Fruit fly (Drosophila melanogaster) whole organism, embryonic: ENCODE results near the gene Tom70.

Experiments used
- Abd-B ChIP-seq: fragments of 200-800 bp; sonication (Bioruptor generic); optimal IDR thresholded peaks from 2 replicates; lab custom pipeline; 2018; ENCODE audit warnings: missing biosample characterization, mild to moderate bottlenecking, missing genetic modification characterization, moderate library complexity
- Asciz ChIP-seq: fragments of 200-800 bp; sonication (Bioruptor generic); optimal IDR thresholded peaks from 2 replicates; lab custom pipeline; 2017; ENCODE audit warnings: missing biosample characterization, mild to moderate bottlenecking, missing genetic modification characterization, missing genetic modification reagents
- CG10462 ChIP-seq: fragments of 200-800 bp; sonication (Bioruptor generic); optimal IDR thresholded peaks from 2 replicates; lab custom pipeline; 2016; ENCODE audit warnings: missing biosample characterization, missing genetic modification characterization
- CG10979 ChIP-seq: fragments of 200-800 bp; sonication (Bioruptor generic); optimal IDR thresholded peaks from 2 replicates; lab custom pipeline; 2018; ENCODE audit warnings: missing biosample characterization, mild to moderate bottlenecking, missing genetic modification characterization, moderate library complexity
- CG11456 ChIP-seq: fragments of 200-800 bp; sonication (Bioruptor generic); IDR thresholded peaks from 3 replicates; pipeline ENCODE4 v1.3.6; 2022; ENCODE audit warnings: missing biosample characterization, missing genetic modification characterization
- CG12391 ChIP-seq: fragments of 200-800 bp; sonication (Bioruptor generic); optimal IDR thresholded peaks from 3 replicates; lab custom pipeline; 2018; ENCODE audit warnings: missing biosample characterization, mild to moderate bottlenecking, missing genetic modification characterization, moderate library complexity
- CG12769 ChIP-seq: fragments of 200-800 bp; sonication (Bioruptor generic); optimal IDR thresholded peaks from 2 replicates; lab custom pipeline; 2019; ENCODE audit warnings: missing biosample characterization, mild to moderate bottlenecking, missing genetic modification characterization, moderate library complexity
- CG14860 ChIP-seq: fragments of 200-800 bp; sonication (Bioruptor generic); IDR thresholded peaks from 3 replicates; pipeline ENCODE4 v1.3.6; 2022; ENCODE audit warnings: missing biosample characterization, missing genetic modification characterization; ENCODE audit not compliant: partially characterized antibody
- CG1603 ChIP-seq: fragments of 200-800 bp; sonication (Bioruptor generic); optimal IDR thresholded peaks from 2 replicates; lab custom pipeline; 2019; ENCODE audit warnings: missing biosample characterization, mild to moderate bottlenecking, missing genetic modification characterization, moderate library complexity
- CG17802 ChIP-seq: fragments of 200-800 bp; sonication (Bioruptor generic); optimal IDR thresholded peaks from 2 replicates; lab custom pipeline; 2018; ENCODE audit warnings: missing biosample characterization, mild to moderate bottlenecking, missing genetic modification characterization, moderate library complexity
- CG2120 ChIP-seq: fragments of 200-800 bp; sonication (Bioruptor generic); optimal IDR thresholded peaks from 3 replicates; lab custom pipeline; 2016; ENCODE audit warnings: missing biosample characterization, missing genetic modification characterization
- CG30020 ChIP-seq: fragments of 200-800 bp; optimal IDR thresholded peaks from 2 replicates; lab custom pipeline; 2019; ENCODE audit warnings: missing biosample characterization, mild to moderate bottlenecking, missing genetic modification characterization, moderate library complexity
- CG32532 ChIP-seq: fragments of 200-800 bp; sonication (Bioruptor generic); IDR thresholded peaks from 2 replicates; pipeline ENCODE4 v1.3.6; 2022; ENCODE audit warnings: missing biosample characterization, missing genetic modification characterization
- CG34422 ChIP-seq: fragments of 200-800 bp; sonication (Bioruptor generic); IDR thresholded peaks from 3 replicates; pipeline ENCODE4 v1.3.6; 2022; ENCODE audit warnings: missing biosample characterization, missing genetic modification characterization
- CG3995 ChIP-seq: fragments of 200-800 bp; sonication (Bioruptor generic); optimal IDR thresholded peaks from 3 replicates; lab custom pipeline; 2016; ENCODE audit warnings: missing biosample characterization, missing genetic modification characterization
- CG4424 ChIP-seq: fragments of 200-800 bp; sonication (Bioruptor generic); optimal IDR thresholded peaks from 3 replicates; lab custom pipeline; 2016; ENCODE audit warnings: missing biosample characterization, missing genetic modification characterization
- CG5245 ChIP-seq: fragments of 200-800 bp; sonication (Bioruptor generic); optimal IDR thresholded peaks from 3 replicates; lab custom pipeline; 2016; ENCODE audit warnings: missing biosample characterization, missing genetic modification characterization
- CG8478 ChIP-seq: fragments of >200 bp; optimal IDR thresholded peaks from 2 replicates; lab custom pipeline; 2018
- CG9932 ChIP-seq: fragments of 200-800 bp; sonication (Bioruptor generic); IDR thresholded peaks from 2 replicates; pipeline ENCODE4 v1.3.6; 2022; ENCODE audit warnings: missing biosample characterization, missing genetic modification characterization
- CkIIα-i1 ChIP-seq: fragments of 200-800 bp; sonication (Bioruptor generic); IDR thresholded peaks from 2 replicates; pipeline ENCODE4 v1.3.6; 2022; ENCODE audit warnings: missing biosample characterization, missing genetic modification characterization
- Dip2 ChIP-seq: fragments of 200-800 bp; sonication (Bioruptor generic); IDR thresholded peaks from 2 replicates; pipeline ENCODE4 v1.3.6; 2022; ENCODE audit warnings: missing biosample characterization, missing genetic modification characterization
- Hey ChIP-seq: fragments of 200-800 bp; sonication (Bioruptor generic); optimal IDR thresholded peaks from 3 replicates; lab custom pipeline; 2018; ENCODE audit warnings: missing biosample characterization, mild to moderate bottlenecking, missing genetic modification characterization
- Hr3 ChIP-seq: fragments of 200-800 bp; sonication (Bioruptor generic); optimal IDR thresholded peaks from 3 replicates; lab custom pipeline; 2016; ENCODE audit warnings: missing biosample characterization, missing genetic modification characterization
- Lim3 ChIP-seq: fragments of 200-800 bp; sonication (Bioruptor generic); IDR thresholded peaks from 2 replicates; pipeline ENCODE4 v1.3.6; 2022; ENCODE audit warnings: missing biosample characterization, missing genetic modification characterization
- Lpt ChIP-seq: fragments of >200 bp; optimal IDR thresholded peaks from 2 replicates; lab custom pipeline; 2018; ENCODE audit warnings: missing biosample characterization, missing genetic modification characterization
- Max ChIP-seq: fragments of 200-800 bp; sonication (Bioruptor generic); optimal IDR thresholded peaks from 2 replicates; lab custom pipeline; 2016; ENCODE audit warnings: missing biosample characterization, mild to moderate bottlenecking, missing genetic modification characterization
- Poxn ChIP-seq: fragments of 200-800 bp; sonication (Bioruptor generic); IDR thresholded peaks from 2 replicates; pipeline ENCODE4 v1.3.6; 2022; ENCODE audit warnings: missing biosample characterization, missing genetic modification characterization
- Spps ChIP-seq: fragments of 200-800 bp; sonication (Bioruptor generic); optimal IDR thresholded peaks from 2 replicates; lab custom pipeline; 2018; ENCODE audit warnings: missing biosample characterization, mild to moderate bottlenecking, missing genetic modification characterization
- bsh ChIP-seq, 2 experiments: fragments of 200-800 bp; sonication (Bioruptor generic); optimal IDR thresholded peaks; 2 replicates each; lab custom pipeline; 2017 to 2018; ENCODE audit warnings: mild to moderate bottlenecking in 2 of 2, missing biosample characterization in 2 of 2, missing genetic modification characterization in 2 of 2, moderate library complexity in 1 of 2
- btn ChIP-seq: fragments of 200-800 bp; sonication (Bioruptor generic); optimal IDR thresholded peaks from 2 replicates; lab custom pipeline; 2016; ENCODE audit warnings: missing biosample characterization, missing genetic modification characterization
- cato ChIP-seq: fragments of 200-800 bp; sonication (Bioruptor generic); optimal IDR thresholded peaks from 2 replicates; lab custom pipeline; 2016; ENCODE audit warnings: missing biosample characterization, missing genetic modification characterization, borderline replicate concordance
- caup ChIP-seq: fragments of 200-800 bp; sonication (Bioruptor generic); optimal IDR thresholded peaks from 3 replicates; lab custom pipeline; 2017; ENCODE audit warnings: missing biosample characterization, mild to moderate bottlenecking, missing genetic modification characterization, moderate library complexity; ENCODE audit not compliant: severe bottlenecking
- chm ChIP-seq: fragments of 200-800 bp; sonication (Bioruptor generic); IDR thresholded peaks from 2 replicates; pipeline ENCODE4 v1.3.6; 2022; ENCODE audit warnings: missing biosample characterization, missing genetic modification characterization
- ci ChIP-seq: fragments of 200-800 bp; sonication (Bioruptor generic); IDR thresholded peaks from 3 replicates; pipeline ENCODE4 v1.3.6; 2022; ENCODE audit warnings: missing biosample characterization, missing genetic modification characterization
- da ChIP-seq: fragments of 200-800 bp; sonication (Bioruptor generic); optimal IDR thresholded peaks from 2 replicates; lab custom pipeline; 2016; ENCODE audit warnings: missing biosample characterization, missing genetic modification characterization
- ewg ChIP-seq: fragments of 200-800 bp; sonication (Bioruptor generic); optimal IDR thresholded peaks from 3 replicates; lab custom pipeline; 2017; ENCODE audit warnings: mild to moderate bottlenecking, missing biosample characterization, missing genetic modification reagents, missing genetic modification characterization
- gt ChIP-seq: fragments of 200-800 bp; sonication (Bioruptor generic); IDR thresholded peaks from 2 replicates; pipeline ENCODE4 v1.3.6; 2022; ENCODE audit warnings: missing biosample characterization, missing genetic modification characterization
- klu ChIP-seq: fragments of 200-800 bp; sonication (Bioruptor generic); IDR thresholded peaks from 2 replicates; pipeline ENCODE4 v1.3.6; 2022; ENCODE audit warnings: missing biosample characterization, missing genetic modification characterization
- lbe ChIP-seq: fragments of 200-800 bp; sonication (Bioruptor generic); optimal IDR thresholded peaks from 2 replicates; lab custom pipeline; 2016; ENCODE audit warnings: missing biosample characterization, mild to moderate bottlenecking, missing genetic modification characterization
- mld ChIP-seq: fragments of 200-800 bp; sonication (Bioruptor generic); IDR thresholded peaks from 3 replicates; pipeline ENCODE4 v1.3.6; 2022; ENCODE audit warnings: missing biosample characterization, missing genetic modification characterization; ENCODE audit not compliant: partially characterized antibody
- nerfin-1 ChIP-seq: fragments of 200-800 bp; sonication (Bioruptor generic); optimal IDR thresholded peaks from 3 replicates; lab custom pipeline; 2019; ENCODE audit warnings: missing biosample characterization, mild to moderate bottlenecking, missing genetic modification characterization, moderate library complexity
- org-1 ChIP-seq: fragments of 200-800 bp; sonication (Bioruptor generic); optimal IDR thresholded peaks from 2 replicates; lab custom pipeline; 2017; ENCODE audit warnings: missing biosample characterization, missing genetic modification characterization
- otp ChIP-seq: fragments of 200-800 bp; sonication (Bioruptor generic); IDR thresholded peaks from 3 replicates; pipeline ENCODE4, ENCODE4 v1.3.6; 2022; ENCODE audit warnings: missing biosample characterization, missing genetic modification characterization
- peb ChIP-seq: fragments of 200-800 bp; sonication (Bioruptor generic); IDR thresholded peaks from 2 replicates; pipeline ENCODE4 v1.3.6; 2022; ENCODE audit warnings: missing biosample characterization, missing genetic modification characterization
- phol ChIP-seq: fragments of 200-800 bp; sonication (Bioruptor generic); optimal IDR thresholded peaks from 3 replicates; lab custom pipeline; 2018; ENCODE audit warnings: missing biosample characterization, mild to moderate bottlenecking, missing genetic modification characterization, moderate library complexity
- row ChIP-seq: fragments of 200-800 bp; sonication (Bioruptor generic); IDR thresholded peaks from 3 replicates; pipeline ENCODE4 v1.3.6; 2022; ENCODE audit warnings: missing biosample characterization, missing genetic modification characterization
- salm ChIP-seq: fragments of 200-800 bp; sonication (Bioruptor generic); optimal IDR thresholded peaks from 2 replicates; lab custom pipeline; 2018; ENCODE audit warnings: missing biosample characterization, mild to moderate bottlenecking, missing genetic modification characterization
- sc ChIP-seq, 3 experiments: fragments of >200 bp in 2 of 3; fragments of 200-800 bp in 1 of 3; sonication (Bioruptor generic) in 1 of 3; optimal IDR thresholded peaks; 2 replicates in 2 of 3; 3 replicates in 1 of 3; lab custom pipeline; 2017; ENCODE audit warnings: mild to moderate bottlenecking in 1 of 3, missing biosample characterization in 1 of 3, missing genetic modification characterization in 1 of 3, missing genetic modification reagents in 1 of 3
- toy ChIP-seq: fragments of 200-800 bp; sonication (Bioruptor generic); IDR thresholded peaks from 2 replicates; pipeline ENCODE4 v1.3.6; 2022; ENCODE audit warnings: missing biosample characterization, missing genetic modification characterization

The Tom70 gene

DNA sequence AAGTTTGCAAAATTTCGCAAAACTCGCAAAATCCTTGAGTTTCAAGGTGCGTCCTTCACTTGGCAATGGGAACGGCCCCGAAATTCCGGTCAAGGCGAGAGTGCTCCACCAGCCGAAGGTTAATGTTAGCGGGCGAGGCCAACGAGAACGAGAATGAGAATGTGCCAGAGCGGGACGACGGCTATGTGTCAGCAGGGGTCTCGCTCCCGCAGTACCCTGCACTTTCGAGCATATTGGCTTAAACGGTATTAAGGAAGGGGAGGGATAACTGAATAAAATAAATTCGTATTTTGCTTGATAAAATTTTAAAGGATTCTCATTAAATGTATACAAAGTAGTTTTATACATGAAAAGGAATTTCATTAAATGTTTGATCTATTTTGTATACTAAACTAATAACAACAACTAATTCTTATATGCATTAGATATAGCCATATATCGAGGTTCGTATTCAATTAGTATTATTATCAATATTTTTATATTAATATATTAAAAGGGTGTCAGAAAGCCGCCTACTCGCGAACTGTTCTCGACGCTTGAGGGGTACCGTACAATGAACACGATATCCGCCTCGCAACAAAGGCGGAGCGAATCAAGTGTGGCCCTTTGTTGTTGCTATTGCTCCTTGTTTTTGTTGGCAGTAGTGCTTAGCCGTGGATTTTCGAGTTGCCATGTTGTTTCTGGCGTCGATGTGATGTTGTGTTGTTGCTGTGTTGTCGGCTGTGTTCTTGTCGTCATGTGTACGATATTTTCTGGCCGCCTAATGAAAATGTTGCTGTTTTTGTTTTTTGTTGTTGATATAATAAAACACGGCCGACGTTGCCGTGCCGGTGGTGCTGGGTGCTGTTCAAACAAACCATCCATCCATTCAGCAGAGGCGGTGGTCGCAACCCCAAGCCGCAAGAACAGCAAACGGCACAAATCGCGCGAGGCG, 31.6 kb downstream of the Tom70 start (continued):
- TF ChIP-seq nerfin-1 (tag; lab: Kevin White, UChicago) (peak; percentile 92), CkIIα-i1 (GFP tag; lab: Robert Waterston, UW) (no peak), CG4424 (peak; percentile 94), Dip2 (GFP tag; lab: Robert Waterston, UW) (no peak), da (GFP tag; lab: Kevin White, UChicago) (no peak), lbe (GFP tag; lab: Kevin White, UChicago) (peak; percentile 73), CG10979 (tag; lab: Kevin White, UChicago) (peak; percentile 98), Poxn (GFP tag; lab: Robert Waterston, UW) (no peak), chm (GFP tag; lab: Robert Waterston, UW) (no peak), CG3995 (peak; percentile 45), CG17802 (tag; lab: Kevin White, UChicago) (peak; percentile 53), Max (GFP tag; lab: Kevin White, UChicago) (peak; percentile 90), toy (GFP tag; lab: Robert Waterston, UW) (no peak), CG5245 (peak; percentile 81), cato (GFP tag; lab: Kevin White, UChicago) (peak; percentile 90), CG8478 (lab: Kevin White, UChicago) (peak; percentile 52), Asciz (peak; percentile 93), sc (optimal IDR thresholded peaks at IDR 0.05; lab: Kevin White, UChicago) (no peak), sc (GFP tag; optimal IDR thresholded peaks at IDR 0.05; lab: Kevin White, UChicago) (peak; percentile 92), klu (GFP tag; lab: Robert Waterston, UW) (no peak), otp (GFP tag; lab: Robert Waterston, UW) (no peak), Lpt (GFP tag; lab: Kevin White, UChicago) (no peak), CG14860 (GFP tag; lab: Robert Waterston, UW) (no peak), Lim3 (GFP tag; lab: Robert Waterston, UW) (no peak), Hr3 (GFP tag; lab: Kevin White, UChicago) (peak; percentile 97), CG11456 (no peak), Hey (tag; lab: Kevin White, UChicago) (peak; percentile 31), bsh (GFP tag; optimal IDR thresholded peaks at IDR 0.05; lab: Kevin White, UChicago) (peak; percentile 80 to 94), Abd-B (GFP tag; lab: Kevin White, UChicago) (peak; percentile 94), gt (GFP tag; lab: Robert Waterston, UW) (no peak), mld (no peak), phol (tag; lab: Kevin White, UChicago) (peak; percentile 97), CG9932 (GFP tag; lab: Robert Waterston, UW) (no peak), ewg (peak; percentile 83), CG32532 (GFP tag; lab: Robert Waterston, UW) (no peak), CG10462 (GFP tag; lab: Kevin White, UChicago) (peak; percentile 90), CG12769 (tag; lab: Kevin White, UChicago) (peak; percentile 9), btn (peak; percentile 46), row (no peak), ci (GFP tag; lab: Robert Waterston, UW) (no peak), Spps (tag; lab: Kevin White, UChicago) (peak; percentile 84), CG12391 (tag; lab: Kevin White, UChicago) (peak; percentile 98), salm (peak; percentile 89), CG34422 (GFP tag; lab: Robert Waterston, UW) (no peak), peb (GFP tag; lab: Robert Waterston, UW) (no peak), CG2120 (GFP tag; lab: Kevin White, UChicago) (peak; percentile 82), org-1 (GFP tag; lab: Kevin White, UChicago) (peak; percentile 93), CG30020 (tag; lab: Kevin White, UChicago) (peak; percentile 84), CG1603 (tag; lab: Kevin White, UChicago) (peak; percentile 58), caup (peak; percentile 94)
